Worm (Caenorhabditis elegans): ENCODE measurements around the gene pha-1.

- TF ChIP-seq flt-1 (GFP tag; IDR thresholded peaks at IDR 0.05) (no peak), ztf-29 (GFP tag; IDR thresholded peaks at IDR 0.05) (no peak), cog-1 (tag; optimal IDR thresholded peaks at IDR 0.05) (no peak), T22C8.4 (GFP tag; IDR thresholded peaks at IDR 0.05) (no peak), ref-1 (GFP tag; conservative IDR thresholded peaks at IDR 0.05) (no peak), ztf-23 (GFP tag; IDR thresholded peaks at IDR 0.05) (no peak), med-1 (GFP tag; optimal IDR thresholded peaks at IDR 0.05; ENCODE audit: insufficient read depth) (no peak)
Observed at ce11 chrIII:11095687-11096086, 35.9 kb upstream of the pha-1 start.

Data from whole organism, midembryonic.